Worm (Caenorhabditis elegans): ENCODE measurements around the gene ZK354.2.
A peak's percentile ranks its signal among the peaks of the same experiment; 100 is the strongest.

Gene ZK354.2

DNA sequence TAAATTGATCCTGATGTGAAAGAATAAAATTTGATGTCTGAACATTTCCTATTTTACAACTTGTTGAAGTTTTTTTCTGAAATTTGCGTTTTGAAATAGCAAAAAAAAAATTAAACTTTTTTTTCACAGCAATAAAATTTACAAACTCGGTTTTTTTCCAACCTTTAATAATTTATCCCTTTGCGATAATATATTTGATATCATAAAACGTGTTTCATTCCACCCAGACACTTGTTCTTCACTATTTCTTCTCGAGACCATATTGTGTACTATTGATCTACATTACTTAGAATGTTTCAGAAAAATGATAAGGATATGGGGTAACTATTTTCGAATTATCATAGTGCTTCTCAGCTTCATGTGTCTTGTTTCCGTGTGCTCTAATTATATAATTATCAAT lies 12.9 kb downstream of the ZK354.2 start, which contains the start of gene Y4C6B.4:
Y4C6B.4 (plus strand) TSS at position 301 of the 400 bp plus-strand sequence.
- TF ChIP-seq lin-29 (GFP tag; IDR thresholded peaks at IDR 0.05), result no peak
- no peak for TF ChIP-seq ctbp-1 (GFP tag; IDR thresholded peaks at IDR 0.05)
- no peak for TF ChIP-seq mxl-3 (GFP tag; optimal IDR thresholded peaks at IDR 0.05)

DNA sequence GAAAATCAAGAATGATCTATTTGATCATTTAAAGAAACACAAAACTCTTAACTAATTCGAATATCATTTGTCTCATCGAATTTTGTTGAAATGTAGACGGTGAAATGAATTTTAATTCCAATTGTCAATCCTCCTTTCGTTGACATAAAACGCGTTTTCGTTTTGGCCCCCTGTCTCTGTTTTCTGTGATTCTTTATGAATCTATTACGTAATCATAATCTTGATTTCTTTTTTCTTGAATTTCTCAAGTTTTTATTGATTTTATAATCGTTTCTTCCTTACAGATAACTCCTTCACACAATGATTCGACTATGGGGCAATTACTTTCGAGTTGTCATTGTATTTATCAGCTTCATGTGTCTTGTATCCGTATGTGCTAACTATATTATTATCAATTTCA lies 19.0 kb downstream of the ZK354.2 start, which contains the start of gene Y4C6B.3:
Y4C6B.3 (plus strand) TSS at position 301 of the 400 bp plus-strand sequence.
- TF ChIP-seq ceh-82 (tag; optimal IDR thresholded peaks at IDR 0.05) (no peak), R02D3.7 (tag; optimal IDR thresholded peaks at IDR 0.05) (no peak), spr-3 (GFP tag; optimal IDR thresholded peaks at IDR 0.05) (no peak)

DNA sequence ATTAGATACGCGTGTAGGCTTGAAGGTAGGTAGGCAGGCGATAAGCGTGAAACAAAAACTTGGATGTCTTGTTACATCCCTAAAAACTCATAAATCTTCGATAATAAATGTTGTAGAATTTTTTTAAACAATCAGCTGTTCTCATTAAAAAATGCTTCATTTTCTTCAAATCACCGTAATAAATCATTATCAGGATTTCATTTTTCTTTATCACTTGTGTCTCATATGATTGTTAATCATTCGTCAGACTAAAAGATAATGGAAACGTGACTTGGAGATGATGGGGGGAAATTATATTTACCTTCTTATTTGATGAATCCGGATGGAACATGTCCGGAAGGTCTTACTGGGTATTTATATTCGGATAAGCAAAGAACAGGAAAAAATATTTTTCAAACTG lies 20.3 kb downstream of the ZK354.2 start:
- no peak for TF ChIP-seq egl-43 (GFP tag; IDR thresholded peaks at IDR 0.05)
- no peak for TF ChIP-seq nhr-76 (tag; optimal IDR thresholded peaks at IDR 0.05)
- TF ChIP-seq mdl-1 (tag; optimal IDR thresholded peaks at IDR 0.05), result peak in 1 of 2 experiments; percentile 38
- TF ChIP-seq cey-2 (tag; optimal IDR thresholded peaks at IDR 0.05; ENCODE audit: borderline replicate concordance, insufficient read depth), result no peak
- peak; percentile 31; the same call in 1 of the 2 replicates for TF ChIP-seq ceh-20 (GFP tag; IDR thresholded peaks at IDR 0.05)
- peak; percentile 45 for TF ChIP-seq hlh-30 (tag; optimal IDR thresholded peaks at IDR 0.05; ENCODE audit: insufficient read depth)
- peak; percentile 13 for TF ChIP-seq nhr-28 (tag; optimal IDR thresholded peaks at IDR 0.05)

DNA sequence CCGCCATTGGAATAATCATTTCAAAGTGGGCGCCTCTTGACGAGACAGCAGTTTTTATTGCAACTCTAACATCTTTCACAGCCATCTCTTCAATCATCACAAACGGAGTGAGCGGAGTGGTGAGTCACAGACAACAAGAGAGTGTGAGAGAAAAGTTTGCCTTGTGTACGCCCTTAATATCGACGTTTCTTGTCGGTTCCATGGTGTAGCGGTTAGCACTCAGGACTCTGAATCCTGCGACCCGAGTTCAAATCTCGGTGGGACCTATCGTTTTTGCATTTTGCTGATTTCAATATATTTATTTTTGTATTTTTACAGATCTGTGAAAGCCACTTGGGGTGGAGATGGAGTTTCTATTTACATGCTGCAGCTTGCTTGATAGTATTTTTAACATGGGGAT lies 21.3 kb downstream of the ZK354.2 start:
- TF ChIP-seq ztf-7 (tag; optimal IDR thresholded peaks at IDR 0.05), result no peak
- peak; percentile 70; the same call in 1 of the 2 replicates for TF ChIP-seq T26A8.4 (GFP tag; IDR thresholded peaks at IDR 0.05)
- TF ChIP-seq snpc-4 (tag; optimal IDR thresholded peaks at IDR 0.05), result no peak
- TF ChIP-seq hlh-11 (tag; optimal IDR thresholded peaks at IDR 0.05), result peak; percentile 49
- no peak for TF ChIP-seq dmd-9 (GFP tag; IDR thresholded peaks at IDR 0.05)
- no peak for TF ChIP-seq daf-12 (tag; optimal IDR thresholded peaks at IDR 0.05)
- TF ChIP-seq ama-1 (optimal IDR thresholded peaks at IDR 0.05), result no peak
- TF ChIP-seq hif-1 (tag; optimal IDR thresholded peaks at IDR 0.05), result peak in 1 of 2 experiments; percentile 34
- TF ChIP-seq gei-8 (GFP tag; optimal IDR thresholded peaks at IDR 0.05), result peak; percentile 24
- no peak for TF ChIP-seq unc-39 (tag; optimal IDR thresholded peaks at IDR 0.05)
- no peak for TF ChIP-seq F49E8.2 (tag; optimal IDR thresholded peaks at IDR 0.05; ENCODE audit: borderline replicate concordance)
- TF ChIP-seq nhr-237 (tag; optimal IDR thresholded peaks at IDR 0.05), result no peak
- peak; percentile 34; the same call in 1 of the 2 replicates for TF ChIP-seq madf-9 (GFP tag; conservative IDR thresholded peaks at IDR 0.05)
- peak; percentile 79 for TF ChIP-seq lin-38 (GFP tag; IDR thresholded peaks at IDR 0.05)
- no peak for TF ChIP-seq mdt-29 (GFP tag; IDR thresholded peaks at IDR 0.05)
- TF ChIP-seq ZK337.2 (GFP tag; IDR thresholded peaks at IDR 0.05), result peak; percentile 71
- peak; percentile 64 for TF ChIP-seq nhr-111 (GFP tag; optimal IDR thresholded peaks at IDR 0.05)
- TF ChIP-seq aha-1 (tag), result peak; percentile 12
- TF ChIP-seq unc-62 (GFP tag; optimal IDR thresholded peaks at IDR 0.05 in 1 of 2), result peak in 1 of 2 experiments; percentile 19
- TF ChIP-seq unc-62 (tag; optimal IDR thresholded peaks at IDR 0.05), result no peak
- peak; percentile 47 for TF ChIP-seq hlh-30 (tag; optimal IDR thresholded peaks at IDR 0.05; ENCODE audit: insufficient read depth)
- no peak for TF ChIP-seq ceh-32 (tag; optimal IDR thresholded peaks at IDR 0.05; ENCODE audit: poor library complexity)
- TF ChIP-seq spr-1 (tag; optimal IDR thresholded peaks at IDR 0.05), result no peak
- TF ChIP-seq F26F4.8 (GFP tag; conservative IDR thresholded peaks at IDR 0.05), result no peak
- peak; percentile 62 for TF ChIP-seq mep-1 (tag; optimal IDR thresholded peaks at IDR 0.05)
- TF ChIP-seq lsy-2 (tag; optimal IDR thresholded peaks at IDR 0.05), result peak in 1 of 2 experiments; percentile 66
- TF ChIP-seq rbr-2 (tag; optimal IDR thresholded peaks at IDR 0.05), result peak; percentile 65
- TF ChIP-seq pqm-1 (tag; optimal IDR thresholded peaks at IDR 0.05), result no peak
- TF ChIP-seq fkh-10 (GFP tag; optimal IDR thresholded peaks at IDR 0.05), result no peak
- TF ChIP-seq php-3 (GFP tag; IDR thresholded peaks at IDR 0.05), result 0 out of 2 replicates have a peak, but pooled peaks have one; percentile 27
- TF ChIP-seq F37D6.2 (tag; optimal IDR thresholded peaks at IDR 0.05), result peak; percentile 19
- TF ChIP-seq daf-16 (GFP tag; optimal IDR thresholded peaks at IDR 0.05), result peak; percentile 6 to 34
- peak; percentile 50 for TF ChIP-seq daf-16 (tag; optimal IDR thresholded peaks at IDR 0.05)
- 0 out of 2 replicates have a peak, but pooled peaks have one; percentile 41 for TF ChIP-seq Y105C5A.15 (GFP tag; IDR thresholded peaks at IDR 0.05)
